Fruit fly (Drosophila melanogaster) whole organism, embryonic: ENCODE results near the gene Hr83.

Source experiments
- Atf-2 ChIP-seq: fragments of 200-800 bp; sonication (Bioruptor generic); optimal IDR thresholded peaks from 2 replicates; lab custom pipeline; 2016; ENCODE audit warnings: missing biosample characterization, missing genetic modification characterization
- Blimp-1 ChIP-seq: fragments of 200-800 bp; sonication (Bioruptor generic); optimal IDR thresholded peaks from 3 replicates; lab custom pipeline; 2018; ENCODE audit warnings: missing biosample characterization, missing genetic modification characterization, mild to moderate bottlenecking, moderate library complexity, missing genetic modification reagents
- C15 ChIP-seq: fragments of 200-800 bp; sonication (Bioruptor generic); IDR thresholded peaks from 3 replicates; pipeline ENCODE4 v1.3.6; 2022; ENCODE audit warnings: missing biosample characterization, missing genetic modification characterization
- CG11398 ChIP-seq: fragments of 200-800 bp; sonication (Bioruptor generic); optimal IDR thresholded peaks from 2 replicates; lab custom pipeline; 2016; ENCODE audit warnings: missing biosample characterization, missing genetic modification characterization
- CG11560 ChIP-seq: fragments of 200-800 bp; sonication (Bioruptor generic); IDR thresholded peaks from 3 replicates; pipeline ENCODE4 v1.3.6; 2022; ENCODE audit warnings: missing biosample characterization, missing genetic modification characterization
- CG12391 ChIP-seq: fragments of 200-800 bp; sonication (Bioruptor generic); optimal IDR thresholded peaks from 3 replicates; lab custom pipeline; 2018; ENCODE audit warnings: missing biosample characterization, mild to moderate bottlenecking, missing genetic modification characterization, moderate library complexity
- CG1647 ChIP-seq: fragments of 200-800 bp; sonication (Bioruptor generic); optimal IDR thresholded peaks from 3 replicates; lab custom pipeline; 2016; ENCODE audit warnings: missing biosample characterization, missing genetic modification characterization
- CG17359 ChIP-seq: fragments of 200-800 bp; sonication (Bioruptor generic); optimal IDR thresholded peaks from 3 replicates; lab custom pipeline; 2018; ENCODE audit warnings: missing biosample characterization, mild to moderate bottlenecking, missing genetic modification characterization, moderate library complexity
- CG17361 ChIP-seq: fragments of 200-800 bp; sonication (Bioruptor generic); IDR thresholded peaks from 3 replicates; pipeline ENCODE4 v1.3.6; 2022; ENCODE audit warnings: missing biosample characterization, missing genetic modification characterization
- CG17568 ChIP-seq: fragments of 200-800 bp; sonication (Bioruptor generic); optimal IDR thresholded peaks from 2 replicates; lab custom pipeline; 2018; ENCODE audit warnings: missing biosample characterization, mild to moderate bottlenecking, missing genetic modification characterization, moderate library complexity
- CG17802 ChIP-seq: fragments of 200-800 bp; sonication (Bioruptor generic); optimal IDR thresholded peaks from 2 replicates; lab custom pipeline; 2018; ENCODE audit warnings: missing biosample characterization, mild to moderate bottlenecking, missing genetic modification characterization, moderate library complexity
- CG3847 ChIP-seq: fragments of 200-800 bp; sonication (Bioruptor generic); IDR thresholded peaks from 2 replicates; pipeline ENCODE4 v1.3.6; 2022; ENCODE audit warnings: missing biosample characterization, missing genetic modification characterization
- CG4328 ChIP-seq: fragments of 200-800 bp; sonication (Bioruptor generic); optimal IDR thresholded peaks from 3 replicates; lab custom pipeline; 2017; ENCODE audit warnings: missing biosample characterization, missing genetic modification reagents, missing genetic modification characterization
- CG4854 ChIP-seq: fragments of 200-800 bp; sonication (Bioruptor generic); optimal IDR thresholded peaks from 2 replicates; lab custom pipeline; 2016; ENCODE audit warnings: missing biosample characterization, missing genetic modification characterization, inconsistent platforms
- CG7357 ChIP-seq: fragments of 200-800 bp; sonication (Bioruptor generic); IDR thresholded peaks from 3 replicates; pipeline ENCODE4 v1.3.6; 2022; ENCODE audit warnings: missing biosample characterization, missing genetic modification characterization
- CHES-1-like ChIP-seq: fragments of 200-800 bp; sonication (Bioruptor generic); optimal IDR thresholded peaks from 2 replicates; lab custom pipeline; 2016; ENCODE audit warnings: missing biosample characterization, missing genetic modification characterization
- CTCF ChIP-seq: fragments of 200-800 bp; sonication (Bioruptor generic); optimal IDR thresholded peaks from 2 replicates; lab custom pipeline; 2017; ENCODE audit warnings: missing biosample characterization, mild to moderate bottlenecking, missing genetic modification characterization, moderate library complexity
- Chrac-16 ChIP-seq: fragments of 200-800 bp; sonication (Bioruptor generic); optimal IDR thresholded peaks from 3 replicates; lab custom pipeline; 2016; ENCODE audit warnings: missing biosample characterization, missing genetic modification characterization
- Dad ChIP-seq: fragments of 200-800 bp; sonication (Bioruptor generic); optimal IDR thresholded peaks from 3 replicates; lab custom pipeline; 2016; ENCODE audit warnings: missing biosample characterization, missing genetic modification characterization
- H15 ChIP-seq: fragments of 200-800 bp; sonication (Bioruptor generic); IDR thresholded peaks from 3 replicates; pipeline ENCODE4 v1.3.6; 2022; ENCODE audit warnings: missing biosample characterization, missing genetic modification characterization
- Jarid2 ChIP-seq: fragments of 200-800 bp; sonication (Bioruptor generic); optimal IDR thresholded peaks from 3 replicates; lab custom pipeline; 2017; ENCODE audit warnings: mild to moderate bottlenecking, missing biosample characterization, missing genetic modification reagents, missing genetic modification characterization
- Meics ChIP-seq: fragments of 200-800 bp; sonication (Bioruptor generic); optimal IDR thresholded peaks from 2 replicates; lab custom pipeline; 2017; ENCODE audit warnings: missing biosample characterization, mild to moderate bottlenecking, missing genetic modification characterization
- NC2α ChIP-seq: fragments of 200-800 bp; sonication (Bioruptor generic); optimal IDR thresholded peaks from 2 replicates; lab custom pipeline; 2016; ENCODE audit warnings: missing biosample characterization, missing genetic modification characterization
- Nf-YB ChIP-seq: fragments of 200-800 bp; sonication (Bioruptor generic); optimal IDR thresholded peaks from 3 replicates; lab custom pipeline; 2019; ENCODE audit warnings: missing biosample characterization, mild to moderate bottlenecking, missing genetic modification characterization, moderate library complexity
- Vsx1 ChIP-seq: fragments of 200-800 bp; sonication (Bioruptor generic); optimal IDR thresholded peaks from 2 replicates; lab custom pipeline; 2017; ENCODE audit warnings: missing biosample characterization, mild to moderate bottlenecking, missing genetic modification characterization, missing genetic modification reagents
- Xbp1 ChIP-seq: fragments of 200-800 bp; sonication (Bioruptor generic); optimal IDR thresholded peaks from 3 replicates; lab custom pipeline; 2016; ENCODE audit warnings: missing biosample characterization, mild to moderate bottlenecking, missing genetic modification characterization
- ac ChIP-seq: fragments of 200-800 bp; sonication (Bioruptor generic); optimal IDR thresholded peaks from 3 replicates; lab custom pipeline; 2017; ENCODE audit warnings: missing biosample characterization, mild to moderate bottlenecking, missing genetic modification characterization
- amos ChIP-seq: fragments of 200-800 bp; sonication (Bioruptor generic); IDR thresholded peaks from 2 replicates; pipeline ENCODE4 v1.3.6; 2022; ENCODE audit warnings: missing biosample characterization, missing genetic modification characterization; ENCODE audit not compliant: partially characterized antibody
- aop ChIP-seq: fragments of 200-800 bp; sonication (Bioruptor generic); IDR thresholded peaks from 2 replicates; pipeline ENCODE4 v1.3.6; 2022; ENCODE audit warnings: missing biosample characterization, missing genetic modification characterization
- ase ChIP-seq: fragments of 200-800 bp; sonication (Bioruptor generic); IDR thresholded peaks from 3 replicates; pipeline ENCODE4 v1.3.6; 2022; ENCODE audit warnings: missing biosample characterization, missing genetic modification characterization
- az2 ChIP-seq: fragments of 200-800 bp; sonication (Bioruptor generic); optimal IDR thresholded peaks from 3 replicates; lab custom pipeline; 2016; ENCODE audit warnings: missing biosample characterization, missing genetic modification characterization
- chif ChIP-seq, 2 experiments: fragments of 200-800 bp; sonication (Bioruptor generic); optimal IDR thresholded peaks; 3 replicates each; lab custom pipeline; 2016; ENCODE audit warnings: missing biosample characterization in 2 of 2, missing genetic modification characterization in 2 of 2
- chn ChIP-seq: fragments of 200-800 bp; sonication (Bioruptor generic); optimal IDR thresholded peaks from 2 replicates; lab custom pipeline; 2016; ENCODE audit warnings: missing biosample characterization, missing genetic modification characterization
- danr ChIP-seq: fragments of 200-800 bp; sonication (Bioruptor generic); IDR thresholded peaks from 2 replicates; pipeline ENCODE4 v1.3.6; 2022; ENCODE audit warnings: missing biosample characterization, missing genetic modification characterization
- dati ChIP-seq: fragments of 200-800 bp; sonication (Bioruptor generic); IDR thresholded peaks from 2 replicates; pipeline ENCODE4 v1.3.6; 2022; ENCODE audit warnings: missing biosample characterization, missing genetic modification characterization
- dpn ChIP-seq, 2 experiments: fragments of 200-800 bp; sonication (Bioruptor generic); optimal IDR thresholded peaks; 3 replicates each; lab custom pipeline; 2016; ENCODE audit warnings: missing biosample characterization in 2 of 2, missing genetic modification characterization in 2 of 2
- fd102C ChIP-seq: fragments of 200-800 bp; sonication (Bioruptor generic); optimal IDR thresholded peaks from 2 replicates; lab custom pipeline; 2018; ENCODE audit warnings: missing biosample characterization, mild to moderate bottlenecking, missing genetic modification characterization, moderate library complexity
- gce ChIP-seq: fragments of 200-800 bp; sonication (Bioruptor generic); IDR thresholded peaks from 3 replicates; pipeline ENCODE4 v1.3.6; 2022; ENCODE audit warnings: missing biosample characterization, missing genetic modification characterization
- grau ChIP-seq: fragments of 200-800 bp; optimal IDR thresholded peaks from 3 replicates; lab custom pipeline; 2019; ENCODE audit warnings: missing biosample characterization, mild to moderate bottlenecking, missing genetic modification characterization, moderate library complexity
- hb ChIP-seq: fragments of 200-800 bp; sonication (Bioruptor generic); IDR thresholded peaks from 3 replicates; pipeline ENCODE4 v1.3.6; 2022; ENCODE audit warnings: missing biosample characterization, missing genetic modification characterization; ENCODE audit not compliant: partially characterized antibody
- insv ChIP-seq, 2 experiments: fragments of 200-800 bp; sonication (Bioruptor generic); optimal IDR thresholded peaks; 3 replicates each; lab custom pipeline; 2016 to 2018; ENCODE audit warnings: missing biosample characterization in 2 of 2, missing genetic modification characterization in 2 of 2
- inv ChIP-seq: fragments of 200-800 bp; sonication (Bioruptor generic); IDR thresholded peaks from 2 replicates; pipeline ENCODE4 v1.3.6; 2022; ENCODE audit warnings: missing biosample characterization, missing genetic modification characterization; ENCODE audit not compliant: partially characterized antibody
- kah ChIP-seq: fragments of 200-800 bp; sonication (Bioruptor generic); optimal IDR thresholded peaks from 2 replicates; lab custom pipeline; 2018; ENCODE audit warnings: missing biosample characterization, mild to moderate bottlenecking, missing genetic modification characterization
- maf-S ChIP-seq: fragments of 200-800 bp; sonication (Bioruptor generic); optimal IDR thresholded peaks from 2 replicates; lab custom pipeline; 2016; ENCODE audit warnings: missing biosample characterization, missing genetic modification characterization
- oc ChIP-seq: fragments of 200-800 bp; sonication (Bioruptor generic); optimal IDR thresholded peaks from 2 replicates; lab custom pipeline; 2018; ENCODE audit warnings: missing biosample characterization, mild to moderate bottlenecking, missing genetic modification characterization, moderate library complexity
- pzg ChIP-seq: fragments of 200-800 bp; sonication (Bioruptor generic); optimal IDR thresholded peaks from 3 replicates; lab custom pipeline; 2018; ENCODE audit warnings: missing biosample characterization, mild to moderate bottlenecking, missing genetic modification characterization, moderate library complexity
- repo ChIP-seq: fragments of 200-800 bp; sonication (Bioruptor generic); optimal IDR thresholded peaks from 2 replicates; lab custom pipeline; 2016; ENCODE audit warnings: missing biosample characterization, missing genetic modification characterization
- sc ChIP-seq, 3 experiments: fragments of >200 bp in 2 of 3; fragments of 200-800 bp in 1 of 3; sonication (Bioruptor generic) in 1 of 3; optimal IDR thresholded peaks; 2 replicates in 2 of 3; 3 replicates in 1 of 3; lab custom pipeline; 2017; ENCODE audit warnings: mild to moderate bottlenecking in 1 of 3, missing biosample characterization in 1 of 3, missing genetic modification characterization in 1 of 3, missing genetic modification reagents in 1 of 3
- sens ChIP-seq: fragments of 200-800 bp; sonication (Bioruptor generic); peaks from one replicate; lab custom pipeline; 2016; ENCODE audit warnings: missing biosample characterization, missing genetic modification characterization
- so ChIP-seq: fragments of 200-800 bp; sonication (Bioruptor generic); IDR thresholded peaks from 3 replicates; pipeline ENCODE4 v1.3.6; 2022; ENCODE audit warnings: missing biosample characterization, missing genetic modification characterization
- trh ChIP-seq: fragments of 200-800 bp; sonication (Bioruptor generic); optimal IDR thresholded peaks from 2 replicates; lab custom pipeline; 2016; ENCODE audit warnings: missing biosample characterization, missing genetic modification characterization
- wor ChIP-seq: fragments of 200-800 bp; sonication (Bioruptor generic); IDR thresholded peaks from 2 replicates; pipeline ENCODE4 v1.3.6; 2022; ENCODE audit warnings: missing biosample characterization, missing genetic modification characterization
- yki ChIP-seq: fragments of >200 bp; optimal IDR thresholded peaks from 3 replicates; lab custom pipeline; 2018

The Hr83 gene

dm6 chr3R:6380129-6380528 is 31.1 kb downstream of the Hr83 start, which contains the start of the genes CG1024 and TfIIFalpha (continued):
- TF ChIP-seq CG17802 (tag; lab: Kevin White, UChicago) (no peak), aop (GFP tag; lab: Robert Waterston, UW) (no peak), CG17359 (tag; lab: Kevin White, UChicago) (no peak), gce (GFP tag; lab: Robert Waterston, UW) (no peak), Vsx1 (GFP tag; lab: Kevin White, UChicago) (no peak), CG3847 (GFP tag; lab: Robert Waterston, UW) (no peak), dati (GFP tag; lab: Robert Waterston, UW) (no peak), repo (GFP tag; lab: Kevin White, UChicago) (no peak), ase (GFP tag; lab: Robert Waterston, UW) (no peak), Dad (no peak), Chrac-16 (GFP tag; lab: Kevin White, UChicago) (no peak), CG17361 (GFP tag; lab: Robert Waterston, UW) (no peak), CG4854 (GFP tag; lab: Kevin White, UChicago) (no peak), wor (GFP tag; lab: Robert Waterston, UW) (no peak), sc (optimal IDR thresholded peaks at IDR 0.05; lab: Kevin White, UChicago) (no peak), sc (GFP tag; optimal IDR thresholded peaks at IDR 0.05; lab: Kevin White, UChicago) (no peak), NC2α (GFP tag; lab: Kevin White, UChicago) (no peak), sens (GFP tag; lab: Kevin White, UChicago) (peak; percentile 82), grau (tag; lab: Kevin White, UChicago) (peak; percentile 14), ac (no peak), CG1647 (GFP tag; lab: Kevin White, UChicago) (no peak), dpn (GFP tag; optimal IDR thresholded peaks at IDR 0.05; lab: Kevin White, UChicago) (no peak), CG11560 (tag; lab: Robert Waterston, UW) (no peak), Xbp1 (GFP tag; lab: Kevin White, UChicago) (peak; percentile 3), trh (GFP tag; lab: Kevin White, UChicago) (no peak), chn (GFP tag; lab: Kevin White, UChicago) (no peak), Jarid2 (no peak), CG11398 (GFP tag; lab: Kevin White, UChicago) (no peak), chif (GFP tag; optimal IDR thresholded peaks at IDR 0.05; lab: Kevin White, UChicago) (no peak), CG17568 (GFP tag; lab: Kevin White, UChicago) (no peak), Meics (GFP tag; lab: Kevin White, UChicago) (no peak), Atf-2 (GFP tag; lab: Kevin White, UChicago) (no peak), insv (GFP tag; optimal IDR thresholded peaks at IDR 0.05; lab: Kevin White, UChicago) (no peak), H15 (no peak), CG7357 (no peak), pzg (GFP tag; lab: Kevin White, UChicago) (peak; percentile 52), fd102C (GFP tag; lab: Kevin White, UChicago) (no peak), yki (no peak), Blimp-1 (GFP tag; lab: Kevin White, UChicago) (no peak), CHES-1-like (GFP tag; lab: Kevin White, UChicago) (peak; percentile 21), CTCF (GFP tag; lab: Kevin White, UChicago) (no peak), Nf-YB (GFP tag; lab: Kevin White, UChicago) (no peak), kah (no peak), maf-S (GFP tag; lab: Kevin White, UChicago) (no peak), hb (GFP tag; lab: Robert Waterston, UW) (peak; percentile 88), danr (GFP tag; lab: Robert Waterston, UW) (no peak), C15 (GFP tag; lab: Robert Waterston, UW) (no peak), amos (peak; percentile 76), so (no peak), CG12391 (tag; lab: Kevin White, UChicago) (peak; percentile 36), CG4328 (no peak), inv (peak; percentile 84), oc (tag; lab: Kevin White, UChicago) (no peak), az2 (GFP tag; lab: Kevin White, UChicago) (no peak)
